Worm (Caenorhabditis elegans) whole organism, early embryonic: ENCODE results near the gene spl-2.

Experiments
- B0310.2 ChIP-seq: sonication (generic microtip); optimal IDR thresholded peaks from 2 replicates; lab custom pipeline; 2016; ENCODE audit warnings: mild to moderate bottlenecking, missing genetic modification characterization, missing compliant biosample characterization
- F13C5.2 ChIP-seq: sonication (generic microtip); optimal IDR thresholded peaks from 2 replicates; lab custom pipeline; 2017; ENCODE audit warnings: mild to moderate bottlenecking, missing genetic modification characterization, inconsistent platforms, missing compliant biosample characterization
- aly-1 ChIP-seq: sonication (generic microtip); optimal IDR thresholded peaks from 2 replicates; lab custom pipeline; 2016; ENCODE audit warnings: missing genetic modification characterization, missing compliant biosample characterization
- ama-1 ChIP-seq: fragments of 150-350 bp; optimal IDR thresholded peaks from 2 replicates; lab custom pipeline; 2014
- ceh-13 ChIP-seq: fragments of 200-800 bp; sonication (Bioruptor generic); optimal IDR thresholded peaks from 2 replicates; lab custom pipeline; 2018; ENCODE audit warnings: mild to moderate bottlenecking, missing genetic modification characterization, missing compliant biosample characterization
- ceh-36 ChIP-seq: sonication (generic microtip); optimal IDR thresholded peaks from 2 replicates; lab custom pipeline; 2016; ENCODE audit warnings: missing genetic modification characterization, inconsistent platforms, missing compliant biosample characterization
- ets-7 ChIP-seq: sonication (generic microtip); optimal IDR thresholded peaks from 2 replicates; lab custom pipeline; 2016; ENCODE audit warnings: missing genotype, missing genetic modification characterization, missing compliant biosample characterization
- flt-1 ChIP-seq: fragments of 200-800 bp; sonication (Bioruptor generic); IDR thresholded peaks from 2 replicates; pipeline ENCODE4 v1.3.6; 2022; ENCODE audit warnings: missing genetic modification characterization, missing compliant biosample characterization
- hmbx-1 ChIP-seq: sonication (generic microtip); optimal IDR thresholded peaks from 2 replicates; lab custom pipeline; 2016; ENCODE audit warnings: mild to moderate bottlenecking, missing genetic modification characterization, missing compliant biosample characterization
- hmg-4 ChIP-seq: fragments of 200-800 bp; sonication (Bioruptor generic); optimal IDR thresholded peaks from 2 replicates; lab custom pipeline; 2018; ENCODE audit warnings: mild to moderate bottlenecking, missing genetic modification characterization, missing compliant biosample characterization
- hnd-1 ChIP-seq: sonication (generic microtip); optimal IDR thresholded peaks from 2 replicates; lab custom pipeline; 2016; ENCODE audit warnings: missing genetic modification characterization, missing compliant biosample characterization
- pes-1 ChIP-seq: fragments of 200-800 bp; sonication (Bioruptor generic); IDR thresholded peaks from 2 replicates; pipeline ENCODE4 v1.3.6; 2022; ENCODE audit warnings: missing genetic modification reagents, missing genetic modification characterization, missing compliant biosample characterization
- scrt-1 ChIP-seq: fragments of 200-800 bp; sonication (Bioruptor generic); IDR thresholded peaks from 2 replicates; pipeline ENCODE4 v1.3.6; 2022; ENCODE audit warnings: missing genetic modification characterization, missing compliant biosample characterization
- sea-1 ChIP-seq: fragments of 200-800 bp; sonication (Bioruptor generic); conservative IDR thresholded peaks from 2 replicates; pipeline ENCODE4 v1.3.6; 2022; ENCODE audit warnings: missing genetic modification characterization, missing compliant biosample characterization
- tbx-11 ChIP-seq: fragments of 200-800 bp; sonication (Bioruptor generic); IDR thresholded peaks from 2 replicates; pipeline ENCODE4 v1.3.6; 2022; ENCODE audit warnings: missing genetic modification characterization, missing compliant biosample characterization
- tbx-37 ChIP-seq: fragments of 200-800 bp; sonication (Bioruptor generic); conservative IDR thresholded peaks from 2 replicates; pipeline ENCODE4 v1.3.6; 2022; ENCODE audit warnings: missing genetic modification reagents, missing genetic modification characterization, missing compliant biosample characterization

Gene spl-2

DNA sequence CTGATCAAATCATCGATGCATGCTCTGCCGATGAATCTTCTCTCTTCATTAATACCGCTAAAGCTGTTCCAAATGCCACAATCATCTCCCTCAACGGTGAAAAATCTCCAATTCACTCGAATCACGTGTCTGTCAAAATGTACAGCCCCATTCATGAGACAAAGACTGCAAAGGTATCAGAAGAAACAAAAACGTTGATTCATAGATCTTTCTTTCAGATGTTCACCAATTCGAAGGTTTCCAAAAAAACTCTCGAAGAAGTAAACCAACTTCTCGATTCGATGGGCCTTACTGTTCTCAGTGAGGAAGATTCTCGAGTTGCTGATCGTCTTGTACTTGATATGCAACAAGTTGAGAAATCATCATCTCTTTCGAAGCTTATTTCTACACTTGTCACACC lies 50.0 kb downstream of the spl-2 start:
- TF ChIP-seq scrt-1 (GFP tag; lab: Robert Waterston, UW) (no peak), sea-1 (GFP tag; lab: Robert Waterston, UW) (no peak), hmbx-1 (tag; lab: Kevin White, UChicago) (no peak), pes-1 (GFP tag; lab: Robert Waterston, UW) (no peak), hmg-4 (GFP tag; lab: Kevin White, UChicago) (no peak), ceh-13 (no peak), F13C5.2 (no peak)

DNA sequence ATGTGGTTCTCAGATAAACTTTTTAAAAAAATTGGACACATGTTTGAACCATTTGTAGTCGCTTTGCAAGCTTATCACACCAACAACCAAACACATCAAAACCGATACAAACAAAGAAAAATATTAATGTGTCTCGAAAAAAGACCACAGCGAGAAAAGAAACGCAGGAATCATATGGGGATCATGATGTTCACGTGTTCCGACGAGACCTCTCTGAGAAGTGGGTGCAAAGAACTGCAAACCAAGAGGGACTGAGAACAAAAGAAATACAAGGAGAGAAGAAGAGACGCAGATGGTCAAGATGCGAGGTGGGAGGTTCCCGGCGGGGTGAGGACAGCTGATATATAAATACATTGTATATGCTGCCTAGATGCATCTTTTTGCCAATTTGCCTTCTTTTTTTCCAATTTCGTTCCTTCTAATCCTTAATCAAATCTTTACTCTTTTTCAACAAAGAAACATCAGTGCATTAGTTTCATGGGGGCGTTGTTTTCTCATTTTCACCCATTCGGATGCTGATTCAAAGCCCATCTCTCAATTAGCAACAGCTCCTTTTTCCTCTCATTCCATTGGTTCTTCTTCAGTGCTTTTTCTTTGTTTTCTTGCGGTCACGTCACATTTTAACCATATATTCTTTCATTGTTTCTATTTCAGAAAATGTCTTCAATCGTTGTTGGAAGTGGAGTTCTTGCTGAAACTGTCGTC lies 50.9 kb downstream of the spl-2 start, which contains the start of gene F21C10.10:
Gene F21C10.10, plus strand, starts transcription at position 655 of the 705 bp plus-strand sequence.
- TF ChIP-seq ceh-36 (tag; lab: Kevin White, UChicago) (no peak), ets-7 (tag; lab: Kevin White, UChicago) (no peak), hmbx-1 (tag; lab: Kevin White, UChicago) (no peak), aly-1 (tag; lab: Kevin White, UChicago) (peak; percentile 24), ama-1 (lab: Kevin White, UChicago) (no peak), flt-1 (GFP tag; lab: Robert Waterston, UW) (no peak), scrt-1 (GFP tag; lab: Robert Waterston, UW) (no peak), tbx-11 (GFP tag; lab: Robert Waterston, UW) (no peak), hnd-1 (tag; lab: Kevin White, UChicago) (no peak), F13C5.2 (peak; percentile 30), sea-1 (GFP tag; lab: Robert Waterston, UW) (no peak), hmg-4 (GFP tag; lab: Kevin White, UChicago) (no peak), B0310.2 (no peak), tbx-37 (GFP tag; lab: Robert Waterston, UW) (no peak), pes-1 (GFP tag; lab: Robert Waterston, UW) (no peak)

DNA sequence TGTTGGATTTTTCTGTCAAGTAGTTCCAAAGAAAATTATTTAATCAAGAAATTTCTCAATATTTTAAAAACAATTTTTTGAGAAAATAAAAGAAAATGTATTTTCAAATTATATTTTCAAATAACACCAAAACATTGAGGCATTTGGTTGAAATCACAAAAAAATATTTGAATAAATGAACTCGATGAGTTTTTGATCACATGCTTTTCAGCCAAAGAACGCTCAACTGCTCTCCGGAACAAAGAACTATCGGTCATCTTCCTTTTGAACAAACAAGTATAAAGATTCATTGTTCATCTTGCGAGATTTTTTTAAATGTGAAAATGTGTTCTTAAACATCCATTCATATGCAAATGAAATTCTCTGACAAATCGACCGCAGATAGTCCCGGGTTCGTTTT lies 51.7 kb downstream of the spl-2 start:
- TF ChIP-seq flt-1 (GFP tag; lab: Robert Waterston, UW) (no peak), F13C5.2 (no peak), scrt-1 (GFP tag; lab: Robert Waterston, UW) (no peak), ceh-36 (tag; lab: Kevin White, UChicago) (no peak), sea-1 (GFP tag; lab: Robert Waterston, UW) (no peak), hmbx-1 (tag; lab: Kevin White, UChicago) (no peak), aly-1 (tag; lab: Kevin White, UChicago) (no peak)
